Fruit fly (Drosophila melanogaster) whole organism, embryonic: ENCODE data around the gene CG8907.

ENCODE experiments used
- Ada2b ChIP-seq: fragments of 200-800 bp; sonication (Bioruptor generic); IDR thresholded peaks from 2 replicates; pipeline ENCODE4 v1.3.6; 2022; ENCODE audit warnings: missing biosample characterization, missing genetic modification characterization
- CG10543 ChIP-seq: fragments of 200-800 bp; sonication (Bioruptor generic); optimal IDR thresholded peaks from 3 replicates; lab custom pipeline; 2017; ENCODE audit warnings: missing biosample characterization, mild to moderate bottlenecking, missing genetic modification characterization, moderate library complexity
- CG12769 ChIP-seq: fragments of 200-800 bp; sonication (Bioruptor generic); optimal IDR thresholded peaks from 2 replicates; lab custom pipeline; 2019; ENCODE audit warnings: missing biosample characterization, mild to moderate bottlenecking, missing genetic modification characterization, moderate library complexity
- CG13287 ChIP-seq: fragments of 200-800 bp; sonication (Bioruptor generic); IDR thresholded peaks from 2 replicates; pipeline ENCODE4 v1.3.6; 2022; ENCODE audit warnings: missing biosample characterization, missing genetic modification characterization; ENCODE audit not compliant: partially characterized antibody
- CG13775 ChIP-seq: fragments of 200-800 bp; sonication (Bioruptor generic); optimal IDR thresholded peaks from 3 replicates; lab custom pipeline; 2017; ENCODE audit warnings: missing biosample characterization, mild to moderate bottlenecking, missing genetic modification characterization
- CG14441 ChIP-seq: fragments of 200-800 bp; sonication (Bioruptor generic); IDR thresholded peaks from 2 replicates; pipeline ENCODE4 v1.3.6; 2022; ENCODE audit warnings: missing biosample characterization, missing genetic modification characterization
- CG15269 ChIP-seq: fragments of 200-800 bp; sonication (Bioruptor generic); optimal IDR thresholded peaks from 2 replicates; lab custom pipeline; 2018; ENCODE audit warnings: missing biosample characterization, mild to moderate bottlenecking, missing genetic modification characterization, moderate library complexity
- CG1529 ChIP-seq: fragments of 200-800 bp; sonication (Bioruptor generic); optimal IDR thresholded peaks from 3 replicates; lab custom pipeline; 2018; ENCODE audit warnings: missing biosample characterization, missing genetic modification characterization
- CG15601 ChIP-seq: fragments of 200-800 bp; sonication (Bioruptor generic); optimal IDR thresholded peaks from 3 replicates; lab custom pipeline; 2019; ENCODE audit warnings: missing biosample characterization, mild to moderate bottlenecking, missing genetic modification characterization, moderate library complexity
- CG1602 ChIP-seq: fragments of 200-800 bp; sonication (Bioruptor generic); optimal IDR thresholded peaks from 3 replicates; lab custom pipeline; 2016; ENCODE audit warnings: missing biosample characterization, missing genetic modification characterization
- CG17361 ChIP-seq: fragments of 200-800 bp; sonication (Bioruptor generic); IDR thresholded peaks from 3 replicates; pipeline ENCODE4 v1.3.6; 2022; ENCODE audit warnings: missing biosample characterization, missing genetic modification characterization
- CG2129 ChIP-seq: fragments of 200-800 bp; sonication (Bioruptor generic); IDR thresholded peaks from 2 replicates; pipeline ENCODE4 v1.3.6; 2022; ENCODE audit warnings: missing biosample characterization, missing genetic modification characterization; ENCODE audit not compliant: partially characterized antibody
- CG2889 ChIP-seq: fragments of 200-800 bp; sonication (Bioruptor generic); IDR thresholded peaks from 3 replicates; pipeline ENCODE4 v1.3.6; 2022; ENCODE audit warnings: missing biosample characterization, missing genetic modification characterization
- CG34224 ChIP-seq: fragments of 200-800 bp; sonication (Bioruptor generic); IDR thresholded peaks from 3 replicates; pipeline ENCODE4 v1.3.6; 2022; ENCODE audit warnings: missing biosample characterization, missing genetic modification characterization; ENCODE audit not compliant: partially characterized antibody
- CG4854 ChIP-seq: fragments of 200-800 bp; sonication (Bioruptor generic); optimal IDR thresholded peaks from 2 replicates; lab custom pipeline; 2016; ENCODE audit warnings: missing biosample characterization, missing genetic modification characterization, inconsistent platforms
- CG6175 ChIP-seq: fragments of 200-800 bp; sonication (Bioruptor generic); IDR thresholded peaks from 3 replicates; pipeline ENCODE4 v1.3.6; 2022; ENCODE audit warnings: missing biosample characterization, missing genetic modification characterization
- CG8281 ChIP-seq: fragments of 200-800 bp; sonication (Bioruptor generic); optimal IDR thresholded peaks from 2 replicates; lab custom pipeline; 2018; ENCODE audit warnings: missing biosample characterization, mild to moderate bottlenecking, missing genetic modification characterization, moderate library complexity
- CG9932 ChIP-seq: fragments of 200-800 bp; sonication (Bioruptor generic); IDR thresholded peaks from 2 replicates; pipeline ENCODE4 v1.3.6; 2022; ENCODE audit warnings: missing biosample characterization, missing genetic modification characterization
- D ChIP-seq, 2 experiments: fragments of 200-800 bp in 1 of 2; fragments of >200 bp in 1 of 2; sonication (Bioruptor generic) in 1 of 2; optimal IDR thresholded peaks; 2 replicates in 1 of 2; 3 replicates in 1 of 2; lab custom pipeline; 2017; ENCODE audit warnings: mild to moderate bottlenecking in 1 of 2, missing biosample characterization in 1 of 2, missing genetic modification characterization in 1 of 2, missing genetic modification reagents in 1 of 2
- Fer2 ChIP-seq: fragments of 200-800 bp; sonication (Bioruptor generic); optimal IDR thresholded peaks from 2 replicates; lab custom pipeline; 2018; ENCODE audit warnings: missing biosample characterization, mild to moderate bottlenecking, missing genetic modification characterization, moderate library complexity
- Gsc ChIP-seq: fragments of 200-800 bp; sonication (Bioruptor generic); IDR thresholded peaks from 2 replicates; pipeline ENCODE4 v1.3.6; 2022; ENCODE audit warnings: missing biosample characterization, missing genetic modification characterization
- Hey ChIP-seq: fragments of 200-800 bp; sonication (Bioruptor generic); optimal IDR thresholded peaks from 3 replicates; lab custom pipeline; 2018; ENCODE audit warnings: missing biosample characterization, mild to moderate bottlenecking, missing genetic modification characterization
- abd-A ChIP-seq: fragments of 200-800 bp; sonication (Bioruptor generic); optimal IDR thresholded peaks from 3 replicates; lab custom pipeline; 2019; ENCODE audit warnings: missing biosample characterization, mild to moderate bottlenecking, missing genetic modification characterization, moderate library complexity
- amos ChIP-seq: fragments of 200-800 bp; sonication (Bioruptor generic); IDR thresholded peaks from 2 replicates; pipeline ENCODE4 v1.3.6; 2022; ENCODE audit warnings: missing biosample characterization, missing genetic modification characterization; ENCODE audit not compliant: partially characterized antibody
- ara ChIP-seq: fragments of 200-800 bp; sonication (Bioruptor generic); IDR thresholded peaks from 2 replicates; pipeline ENCODE4 v1.3.6; 2022; ENCODE audit warnings: missing biosample characterization, missing genetic modification characterization
- ash1 ChIP-seq: fragments of 200-800 bp; sonication (Bioruptor generic); optimal IDR thresholded peaks from 2 replicates; lab custom pipeline; 2018; ENCODE audit warnings: missing biosample characterization, mild to moderate bottlenecking, missing genetic modification characterization
- cas ChIP-seq: fragments of 200-800 bp; sonication (Bioruptor generic); IDR thresholded peaks from 2 replicates; pipeline ENCODE4 v1.3.6; 2022; ENCODE audit warnings: missing biosample characterization, missing genetic modification characterization
- chm ChIP-seq: fragments of 200-800 bp; sonication (Bioruptor generic); IDR thresholded peaks from 2 replicates; pipeline ENCODE4 v1.3.6; 2022; ENCODE audit warnings: missing biosample characterization, missing genetic modification characterization
- crc ChIP-seq: fragments of 200-800 bp; sonication (Bioruptor generic); optimal IDR thresholded peaks from 2 replicates; lab custom pipeline; 2016; ENCODE audit warnings: missing biosample characterization, missing genetic modification characterization
- crol ChIP-seq: fragments of 200-800 bp; sonication (Bioruptor generic); IDR thresholded peaks from 2 replicates; pipeline ENCODE4 v1.3.6; 2022; ENCODE audit warnings: missing biosample characterization, missing genetic modification characterization
- en ChIP-seq: fragments of 200-800 bp; sonication (Bioruptor generic); optimal IDR thresholded peaks from 2 replicates; lab custom pipeline; 2016; ENCODE audit warnings: missing biosample characterization, missing genetic modification characterization
- eve ChIP-seq, 2 experiments: fragments of >200 bp; optimal IDR thresholded peaks; 2 replicates each; lab custom pipeline; 2017; ENCODE audit warnings: missing biosample characterization in 2 of 2, missing genetic modification characterization in 2 of 2
- exex ChIP-seq: fragments of 200-800 bp; sonication (Bioruptor generic); optimal IDR thresholded peaks from 4 replicates; lab custom pipeline; 2018; ENCODE audit warnings: missing biosample characterization, mild to moderate bottlenecking, missing genetic modification characterization, moderate library complexity
- eyg ChIP-seq: fragments of 200-800 bp; sonication (Bioruptor generic); optimal IDR thresholded peaks from 3 replicates; lab custom pipeline; 2016; ENCODE audit warnings: missing biosample characterization, missing genetic modification characterization
- gce ChIP-seq: fragments of 200-800 bp; sonication (Bioruptor generic); IDR thresholded peaks from 3 replicates; pipeline ENCODE4 v1.3.6; 2022; ENCODE audit warnings: missing biosample characterization, missing genetic modification characterization
- lov ChIP-seq, 2 experiments: fragments of 200-800 bp in 1 of 2; fragments of >200 bp in 1 of 2; sonication (Bioruptor generic) in 1 of 2; IDR thresholded peaks in 1 of 2; optimal IDR thresholded peaks in 1 of 2; 2 replicates in 1 of 2; 3 replicates in 1 of 2; pipeline versions ENCODE4 v1.3.6 to Lab custom; 2017 to 2022; ENCODE audit warnings: missing biosample characterization in 1 of 2, missing genetic modification characterization in 1 of 2
- mam ChIP-seq: fragments of 200-800 bp; sonication (Bioruptor generic); optimal IDR thresholded peaks from 3 replicates; lab custom pipeline; 2016; ENCODE audit warnings: missing biosample characterization, missing genetic modification characterization
- mirr ChIP-seq: fragments of 200-800 bp; sonication (Bioruptor generic); optimal IDR thresholded peaks from 3 replicates; lab custom pipeline; 2018; ENCODE audit warnings: missing biosample characterization, mild to moderate bottlenecking, missing genetic modification characterization
- pita ChIP-seq: fragments of 200-800 bp; sonication (Bioruptor generic); optimal IDR thresholded peaks from 2 replicates; lab custom pipeline; 2017; ENCODE audit warnings: missing biosample characterization, mild to moderate bottlenecking, missing genetic modification characterization
- prd ChIP-seq, 3 experiments: fragments of >200 bp in 2 of 3; fragments of 200-800 bp in 1 of 3; sonication (Bioruptor generic) in 1 of 3; optimal IDR thresholded peaks in 2 of 3; IDR thresholded peaks in 1 of 3; 2 replicates in 2 of 3; 3 replicates in 1 of 3; pipeline versions ENCODE4 v1.3.6 to Lab custom; 2017 to 2022; ENCODE audit warnings: missing biosample characterization in 1 of 3, missing genetic modification characterization in 1 of 3
- sd ChIP-seq: fragments of 200-800 bp; sonication (Bioruptor generic); optimal IDR thresholded peaks from 3 replicates; lab custom pipeline; 2018; ENCODE audit warnings: missing biosample characterization, mild to moderate bottlenecking, missing genetic modification characterization, moderate library complexity
- shn ChIP-seq: fragments of 200-800 bp; sonication (Bioruptor generic); optimal IDR thresholded peaks from 3 replicates; lab custom pipeline; 2016; ENCODE audit warnings: missing biosample characterization, missing genetic modification characterization
- so ChIP-seq: fragments of 200-800 bp; sonication (Bioruptor generic); IDR thresholded peaks from 3 replicates; pipeline ENCODE4 v1.3.6; 2022; ENCODE audit warnings: missing biosample characterization, missing genetic modification characterization
- ssp ChIP-seq: fragments of 200-800 bp; sonication (Bioruptor generic); IDR thresholded peaks from 2 replicates; pipeline ENCODE4 v1.3.6; 2022; ENCODE audit warnings: missing biosample characterization, missing genetic modification characterization
- sug ChIP-seq: fragments of 200-800 bp; optimal IDR thresholded peaks from 2 replicates; lab custom pipeline; 2019; ENCODE audit warnings: missing biosample characterization, mild to moderate bottlenecking, missing genetic modification characterization, moderate library complexity
- vvl ChIP-seq: fragments of 200-800 bp; sonication (Bioruptor generic); IDR thresholded peaks from 2 replicates; pipeline ENCODE4 v1.3.6; 2022; ENCODE audit warnings: missing biosample characterization, missing genetic modification characterization
- zfh1 ChIP-seq: fragments of 200-800 bp; sonication (Bioruptor generic); IDR thresholded peaks from 3 replicates; pipeline ENCODE4 v1.3.6; 2022; ENCODE audit warnings: missing biosample characterization, missing genetic modification characterization

CG8907 gene

dm6 chr3R:17059100-17059810 is 51.2 kb downstream of the CG8907 start (continued):
- TF ChIP-seq pita (GFP tag; lab: Kevin White, UChicago) (no peak), CG1529 (GFP tag; lab: Kevin White, UChicago) (no peak), CG13287 (GFP tag; lab: Robert Waterston, UW) (no peak), CG13775 (GFP tag; lab: Kevin White, UChicago) (no peak), zfh1 (no peak), eyg (GFP tag; lab: Kevin White, UChicago) (no peak), CG4854 (GFP tag; lab: Kevin White, UChicago) (no peak), Fer2 (tag; lab: Kevin White, UChicago) (no peak), CG15601 (no peak), CG15269 (tag; lab: Kevin White, UChicago) (no peak), Ada2b (0 out of 2 replicates have a peak, but pooled peaks have one; percentile 6)

dm6 chr3R:17059811-17060169 is 51.7 kb downstream of the CG8907 start:
- TF ChIP-seq en (GFP tag; lab: Kevin White, UChicago): no peak
- TF ChIP-seq CG10543 (GFP tag; lab: Kevin White, UChicago): peak; percentile 37
- TF ChIP-seq Hey (tag; lab: Kevin White, UChicago): peak; percentile 13
- TF ChIP-seq shn (GFP tag; lab: Kevin White, UChicago): no peak
- 0 out of 2 replicates have a peak, but pooled peaks have one; percentile 17 for TF ChIP-seq chm
- 0 out of 3 replicates have a peak, but pooled peaks have one; percentile 32 for TF ChIP-seq CG6175 (GFP tag; lab: Robert Waterston, UW)
- peak; percentile 14 for TF ChIP-seq mirr (GFP tag; lab: Kevin White, UChicago)
- no peak for TF ChIP-seq ssp
- no peak for TF ChIP-seq pita (GFP tag; lab: Kevin White, UChicago)
- no peak for TF ChIP-seq CG2129 (GFP tag; lab: Robert Waterston, UW)
- no peak for TF ChIP-seq prd (optimal IDR thresholded peaks at IDR 0.05; lab: Kevin White, UChicago)
- no peak for TF ChIP-seq prd (GFP tag; IDR thresholded peaks at IDR 0.05; lab: Robert Waterston, UW)
- TF ChIP-seq ara: 0 out of 2 replicates have a peak, but pooled peaks have one; percentile 15
- no peak for TF ChIP-seq D (optimal IDR thresholded peaks at IDR 0.05; lab: Kevin White, UChicago)
- no peak for TF ChIP-seq D (GFP tag; optimal IDR thresholded peaks at IDR 0.05; lab: Kevin White, UChicago)
- 0 out of 3 replicates have a peak, but pooled peaks have one; percentile 10 for TF ChIP-seq gce
- peak; percentile 44 for TF ChIP-seq abd-A (tag; lab: Kevin White, UChicago)
- no peak for TF ChIP-seq CG14441 (GFP tag; lab: Robert Waterston, UW)
- no peak for TF ChIP-seq lov (optimal IDR thresholded peaks at IDR 0.05; lab: Kevin White, UChicago)
- TF ChIP-seq lov (GFP tag; IDR thresholded peaks at IDR 0.05; lab: Robert Waterston, UW): 0 out of 3 replicates have a peak, but pooled peaks have one; percentile 5
- TF ChIP-seq CG9932: no peak
- no peak for TF ChIP-seq mam (GFP tag; lab: Kevin White, UChicago)
- TF ChIP-seq eve (GFP tag; optimal IDR thresholded peaks at IDR 0.05; lab: Kevin White, UChicago): no peak
- no peak for TF ChIP-seq CG2889 (GFP tag; lab: Robert Waterston, UW)
- no peak for TF ChIP-seq CG34224 (GFP tag; lab: Robert Waterston, UW)
- peak; percentile 57 for TF ChIP-seq exex
- TF ChIP-seq Gsc (GFP tag; lab: Robert Waterston, UW): no peak
- no peak for TF ChIP-seq crc (GFP tag; lab: Kevin White, UChicago)
- TF ChIP-seq CG17361 (GFP tag; lab: Robert Waterston, UW): no peak
- peak; percentile 20; the same call in 1 of the 2 replicates for TF ChIP-seq vvl
- peak; percentile 49 for TF ChIP-seq CG12769 (tag; lab: Kevin White, UChicago)
- TF ChIP-seq amos: peak; percentile 20; the same call in 1 of the 2 replicates
- no peak for TF ChIP-seq ash1
- TF ChIP-seq sd (tag; lab: Kevin White, UChicago): peak; percentile 91
- TF ChIP-seq CG8281 (tag; lab: Kevin White, UChicago): no peak
- TF ChIP-seq cas (GFP tag; lab: Robert Waterston, UW): no peak
- peak; percentile 40; the same call in 1 of the 3 replicates for TF ChIP-seq so (GFP tag; lab: Robert Waterston, UW)
- TF ChIP-seq crol (GFP tag; lab: Robert Waterston, UW): peak; percentile 63
- peak; percentile 59 for TF ChIP-seq sug (tag; lab: Kevin White, UChicago)
- no peak for TF ChIP-seq CG1602 (GFP tag; lab: Kevin White, UChicago)
